Fruit fly (Drosophila melanogaster) S2 (cell line): Measurements from ENCODE around the gene cib.

ENCODE experiments used
- CG8478 ChIP-seq: fragments of >200 bp; optimal IDR thresholded peaks from 2 replicates; lab custom pipeline; 2018
- CTCF ChIP-seq, 2 experiments: fragments of >200 bp; optimal IDR thresholded peaks; 2 replicates each; lab custom pipeline; 2018

DNA sequence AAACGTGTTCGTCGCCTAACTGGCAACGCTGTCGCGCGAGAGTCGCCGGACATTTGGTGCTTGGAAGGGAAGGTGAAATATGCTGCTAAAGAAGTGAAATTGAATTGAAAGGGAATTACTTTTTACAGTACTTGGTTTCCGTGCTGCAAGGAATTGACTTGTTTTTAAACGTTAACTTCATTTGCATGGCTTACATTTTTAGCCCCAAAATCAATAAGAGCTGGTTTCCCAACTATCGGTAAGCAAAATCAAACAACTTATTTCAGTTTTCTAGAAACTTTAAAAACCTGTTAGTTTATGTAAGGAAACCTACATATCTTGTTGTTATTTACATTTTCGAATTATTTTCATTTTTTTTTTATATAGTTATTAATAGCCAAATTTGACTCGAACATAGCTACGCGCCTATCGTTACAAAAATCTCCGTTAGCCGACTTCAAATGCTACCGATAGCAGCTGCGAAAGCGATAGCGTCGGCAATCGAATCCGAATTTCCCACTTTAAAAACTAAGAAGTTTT lies 7.8 kb downstream of the cib start, which contains the start of the genes dgt4 and Nsun2:
- no peak for TF ChIP-seq CG8478
- TF ChIP-seq CTCF (optimal IDR thresholded peaks at IDR 0.05; lab: Kevin White, UChicago): no peak
